Fruit fly (Drosophila melanogaster) Kc167 (cell line): ENCODE measurements around the gene Tnks.

Experiments
- Myc ChIP-seq: fragments of >200 bp; optimal IDR thresholded peaks from 2 replicates; lab custom pipeline; 2017; ENCODE audit warnings: missing external identifiers
- h ChIP-seq: fragments of >200 bp; optimal IDR thresholded peaks from 3 replicates; lab custom pipeline; 2018; ENCODE audit warnings: missing external identifiers
- insv ChIP-seq: fragments of >200 bp; optimal IDR thresholded peaks from 3 replicates; lab custom pipeline; 2018; ENCODE audit warnings: missing external identifiers
- psq ChIP-seq: fragments of >200 bp; optimal IDR thresholded peaks from 2 replicates; lab custom pipeline; 2017; ENCODE audit warnings: missing external identifiers
- ttk ChIP-seq: sonication (Bioruptor generic); optimal IDR thresholded peaks from 2 replicates; lab custom pipeline; 2017; ENCODE audit warnings: missing external identifiers

dm6 chr3R:25638381-25638780 lies 22.7 kb downstream of the Tnks start:
- TF ChIP-seq psq (lab: Kevin White, UChicago) (no peak), h (lab: Kevin White, UChicago) (no peak), ttk (lab: Kevin White, UChicago) (no peak), insv (lab: Kevin White, UChicago) (no peak), Myc (lab: Kevin White, UChicago) (no peak)
